Fruit fly (Drosophila melanogaster) whole organism, prepupa: Measurements from ENCODE around the gene Dlic.

Source experiments
- CG10669 ChIP-seq: fragments of 200-800 bp; sonication (Bioruptor generic); optimal IDR thresholded peaks from 3 replicates; lab custom pipeline; 2018; ENCODE audit warnings: missing biosample characterization, mild to moderate bottlenecking, missing genetic modification characterization, moderate library complexity
- CG11902 ChIP-seq: fragments of 200-800 bp; sonication (Bioruptor generic); optimal IDR thresholded peaks from 3 replicates; lab custom pipeline; 2016; ENCODE audit warnings: missing biosample characterization, missing genetic modification characterization
- CG15336 ChIP-seq: fragments of 200-800 bp; sonication (Bioruptor generic); IDR thresholded peaks from 2 replicates; pipeline ENCODE4 v1.3.6; 2022; ENCODE audit warnings: missing biosample characterization, missing genetic modification characterization
- CG16779 ChIP-seq: fragments of 200-800 bp; sonication (Bioruptor generic); optimal IDR thresholded peaks from 3 replicates; lab custom pipeline; 2017; ENCODE audit warnings: missing biosample characterization, mild to moderate bottlenecking, missing genetic modification characterization
- CG3032 ChIP-seq: fragments of 200-800 bp; optimal IDR thresholded peaks from 2 replicates; lab custom pipeline; 2019; ENCODE audit warnings: missing biosample characterization, mild to moderate bottlenecking, missing genetic modification characterization, moderate library complexity
- CG34406 ChIP-seq: fragments of 200-800 bp; sonication (Bioruptor generic); optimal IDR thresholded peaks from 3 replicates; lab custom pipeline; 2016; ENCODE audit warnings: missing biosample characterization, missing genetic modification characterization
- CG3919 ChIP-seq: fragments of 200-800 bp; sonication (Bioruptor generic); optimal IDR thresholded peaks from 3 replicates; lab custom pipeline; 2016; ENCODE audit warnings: missing biosample characterization, missing genetic modification characterization
- CG6163 ChIP-seq: fragments of 200-800 bp; sonication (Bioruptor generic); IDR thresholded peaks from 3 replicates; pipeline ENCODE4 v1.3.6; 2022; ENCODE audit warnings: missing biosample characterization, missing genetic modification characterization
- CG6276 ChIP-seq: fragments of 200-800 bp; sonication (Bioruptor generic); optimal IDR thresholded peaks from 2 replicates; lab custom pipeline; 2017; ENCODE audit warnings: missing biosample characterization, mild to moderate bottlenecking, missing genetic modification characterization
- CG6792 ChIP-seq: fragments of 200-800 bp; sonication (Bioruptor generic); optimal IDR thresholded peaks from 3 replicates; lab custom pipeline; 2016; ENCODE audit warnings: missing biosample characterization, missing genetic modification characterization
- CG6808 ChIP-seq: fragments of 200-800 bp; sonication (Bioruptor generic); optimal IDR thresholded peaks from 3 replicates; lab custom pipeline; 2017; ENCODE audit warnings: missing biosample characterization, missing genetic modification characterization, mild to moderate bottlenecking, moderate library complexity, missing genetic modification reagents
- CG6854 ChIP-seq: fragments of 200-800 bp; sonication (Bioruptor generic); optimal IDR thresholded peaks from 2 replicates; lab custom pipeline; 2017; ENCODE audit warnings: missing biosample characterization, mild to moderate bottlenecking, missing genetic modification characterization
- CG8119 ChIP-seq: fragments of 200-800 bp; sonication (Bioruptor generic); IDR thresholded peaks from 3 replicates; pipeline ENCODE4 v1.3.6; 2022; ENCODE audit warnings: missing biosample characterization, missing genetic modification characterization
- CG8632 ChIP-seq: fragments of 200-800 bp; sonication (Bioruptor generic); optimal IDR thresholded peaks from 3 replicates; lab custom pipeline; 2016; ENCODE audit warnings: missing biosample characterization, missing genetic modification characterization
- Eip75B ChIP-seq: fragments of 200-800 bp; sonication (Bioruptor generic); optimal IDR thresholded peaks from 3 replicates; lab custom pipeline; 2016; ENCODE audit warnings: missing biosample characterization, missing genetic modification characterization
- Eip78C ChIP-seq: fragments of 200-800 bp; sonication (Bioruptor generic); peaks from one replicate; lab custom pipeline; 2016; ENCODE audit warnings: missing biosample characterization, missing genetic modification characterization
- Eip93F ChIP-seq: fragments of 200-800 bp; sonication (Bioruptor generic); optimal IDR thresholded peaks from 2 replicates; lab custom pipeline; 2016; ENCODE audit warnings: missing biosample characterization, mild to moderate bottlenecking, missing genetic modification characterization
- Ets21C ChIP-seq: fragments of 200-800 bp; sonication (Bioruptor generic); optimal IDR thresholded peaks from 3 replicates; lab custom pipeline; 2016; ENCODE audit warnings: missing biosample characterization, missing genetic modification characterization
- Ets96B ChIP-seq: fragments of 200-800 bp; optimal IDR thresholded peaks from 2 replicates; lab custom pipeline; 2019; ENCODE audit warnings: missing biosample characterization, mild to moderate bottlenecking, missing genetic modification characterization, moderate library complexity
- Hr38 ChIP-seq: sonication (Bioruptor generic); optimal IDR thresholded peaks from 2 replicates; lab custom pipeline; 2016; ENCODE audit warnings: missing biosample characterization, missing genetic modification characterization
- Hr39 ChIP-seq: fragments of 200-800 bp; sonication (Bioruptor generic); optimal IDR thresholded peaks from 2 replicates; lab custom pipeline; 2016; ENCODE audit warnings: missing biosample characterization, missing genetic modification characterization
- Hr4 ChIP-seq: fragments of 200-800 bp; sonication (Bioruptor generic); optimal IDR thresholded peaks from 3 replicates; lab custom pipeline; 2016; ENCODE audit warnings: missing biosample characterization, missing genetic modification characterization
- Met ChIP-seq: fragments of 200-800 bp; sonication (Bioruptor generic); optimal IDR thresholded peaks from 3 replicates; lab custom pipeline; 2016; ENCODE audit warnings: missing biosample characterization, missing genetic modification characterization
- OdsH ChIP-seq: fragments of 200-800 bp; sonication (Bioruptor generic); optimal IDR thresholded peaks from 3 replicates; lab custom pipeline; 2016; ENCODE audit warnings: missing biosample characterization, missing genetic modification characterization
- Sox102F ChIP-seq: fragments of 200-800 bp; sonication (Bioruptor generic); optimal IDR thresholded peaks from 2 replicates; lab custom pipeline; 2016; ENCODE audit warnings: missing biosample characterization, mild to moderate bottlenecking, missing genetic modification characterization
- Sox15 ChIP-seq: fragments of 200-800 bp; sonication (Bioruptor generic); optimal IDR thresholded peaks from 3 replicates; lab custom pipeline; 2016; ENCODE audit warnings: missing biosample characterization, missing genetic modification characterization
- acj6 ChIP-seq: fragments of 200-800 bp; sonication (Bioruptor generic); optimal IDR thresholded peaks from 3 replicates; lab custom pipeline; 2016; ENCODE audit warnings: missing biosample characterization, missing genetic modification characterization
- dsx ChIP-seq: fragments of 200-800 bp; optimal IDR thresholded peaks from 3 replicates; lab custom pipeline; 2019; ENCODE audit warnings: missing biosample characterization, mild to moderate bottlenecking, missing genetic modification characterization, moderate library complexity; ENCODE audit not compliant: poor library complexity, severe bottlenecking
- eg ChIP-seq: fragments of 200-800 bp; sonication (Bioruptor generic); IDR thresholded peaks from 3 replicates; pipeline ENCODE4 v1.3.6; 2022; ENCODE audit warnings: missing biosample characterization, missing genetic modification characterization
- esn ChIP-seq: fragments of 200-800 bp; sonication (Bioruptor generic); optimal IDR thresholded peaks from 2 replicates; lab custom pipeline; 2016; ENCODE audit warnings: missing biosample characterization, mild to moderate bottlenecking, missing genetic modification characterization, moderate library complexity
- fd85E ChIP-seq: fragments of 200-800 bp; sonication (Bioruptor generic); optimal IDR thresholded peaks from 3 replicates; lab custom pipeline; 2016; ENCODE audit warnings: missing biosample characterization, missing genetic modification characterization
- fkh ChIP-seq: fragments of 200-800 bp; sonication (Bioruptor generic); optimal IDR thresholded peaks from 3 replicates; lab custom pipeline; 2017; ENCODE audit warnings: missing biosample characterization, mild to moderate bottlenecking, missing genetic modification characterization, moderate library complexity
- lz ChIP-seq: fragments of 200-800 bp; sonication (Bioruptor generic); optimal IDR thresholded peaks from 3 replicates; lab custom pipeline; 2016; ENCODE audit warnings: missing biosample characterization, missing genetic modification characterization
- net ChIP-seq: fragments of 200-800 bp; sonication (Bioruptor generic); optimal IDR thresholded peaks from 3 replicates; lab custom pipeline; 2016; ENCODE audit warnings: missing biosample characterization, missing genetic modification characterization
- pdm3 ChIP-seq: fragments of 200-800 bp; sonication (Bioruptor generic); optimal IDR thresholded peaks from 3 replicates; lab custom pipeline; 2016; ENCODE audit warnings: missing biosample characterization, missing genetic modification characterization
- spab ChIP-seq: fragments of 200-800 bp; sonication (Bioruptor generic); optimal IDR thresholded peaks from 2 replicates; lab custom pipeline; 2017; ENCODE audit warnings: missing biosample characterization, mild to moderate bottlenecking, missing genetic modification characterization, missing genetic modification reagents
- ss ChIP-seq, 2 experiments: fragments of 200-800 bp; sonication (Bioruptor generic); optimal IDR thresholded peaks; 2 replicates in 1 of 2; 3 replicates in 1 of 2; lab custom pipeline; 2017 to 2018; ENCODE audit warnings: mild to moderate bottlenecking in 2 of 2, missing biosample characterization in 2 of 2, missing genetic modification characterization in 2 of 2, moderate library complexity in 1 of 2
- svp ChIP-seq: fragments of 200-800 bp; sonication (Bioruptor generic); peaks from one replicate; lab custom pipeline; 2016; ENCODE audit warnings: missing biosample characterization, missing genetic modification characterization
- vri ChIP-seq: fragments of 200-800 bp; sonication (Bioruptor generic); optimal IDR thresholded peaks from 3 replicates; lab custom pipeline; 2016; ENCODE audit warnings: missing biosample characterization, mild to moderate bottlenecking, missing genetic modification characterization

The Dlic gene

dm6 chrX:11147553-11148067, 6.6 kb upstream of the Dlic start:
- peak; percentile 13 for TF ChIP-seq CG6276
- TF ChIP-seq CG11902 (GFP tag; lab: Kevin White, UChicago), result no peak
- no peak for TF ChIP-seq dsx (GFP tag; lab: Kevin White, UChicago)
- no peak for TF ChIP-seq CG3032 (tag; lab: Kevin White, UChicago)
- TF ChIP-seq acj6 (GFP tag; lab: Kevin White, UChicago), result no peak
- TF ChIP-seq net, result no peak
- peak; percentile 3 for TF ChIP-seq CG6808 (GFP tag; lab: Kevin White, UChicago)
- no peak for TF ChIP-seq Sox15
- TF ChIP-seq Ets21C (GFP tag; lab: Kevin White, UChicago), result no peak
- no peak for TF ChIP-seq Eip75B (GFP tag; lab: Kevin White, UChicago)
- TF ChIP-seq CG8632 (GFP tag; lab: Kevin White, UChicago), result no peak
- no peak for TF ChIP-seq fkh (GFP tag; lab: Kevin White, UChicago)
- TF ChIP-seq Eip78C, result peak; percentile 30
- no peak for TF ChIP-seq CG16779 (tag; lab: Kevin White, UChicago)
- no peak for TF ChIP-seq Hr4
- no peak for TF ChIP-seq CG10669 (GFP tag; lab: Kevin White, UChicago)
- TF ChIP-seq OdsH (GFP tag; lab: Kevin White, UChicago), result no peak
- TF ChIP-seq CG6792, result no peak
- TF ChIP-seq Eip93F (GFP tag; lab: Kevin White, UChicago), result no peak
- no peak for TF ChIP-seq Ets96B (tag; lab: Kevin White, UChicago)
- TF ChIP-seq CG34406 (GFP tag; lab: Kevin White, UChicago), result no peak
- no peak for TF ChIP-seq Hr38 (GFP tag; lab: Kevin White, UChicago)
- TF ChIP-seq CG8119 (GFP tag; lab: Robert Waterston, UW), result peak; percentile 28; the same call in 1 of the 3 replicates
- TF ChIP-seq Hr39 (GFP tag; lab: Kevin White, UChicago), result no peak
- 0 out of 2 replicates have a peak, but pooled peaks have one; percentile 7 for TF ChIP-seq CG15336 (GFP tag; lab: Robert Waterston, UW)
- no peak for TF ChIP-seq ss (GFP tag; optimal IDR thresholded peaks at IDR 0.05; lab: Kevin White, UChicago)
- TF ChIP-seq vri (GFP tag; lab: Kevin White, UChicago), result no peak
- no peak for TF ChIP-seq CG3919
- TF ChIP-seq esn (GFP tag; lab: Kevin White, UChicago), result no peak
- no peak for TF ChIP-seq Met (GFP tag; lab: Kevin White, UChicago)
- no peak for TF ChIP-seq fd85E (GFP tag; lab: Kevin White, UChicago)
- no peak for TF ChIP-seq pdm3 (GFP tag; lab: Kevin White, UChicago)
- TF ChIP-seq Sox102F, result peak; percentile 1
- no peak for TF ChIP-seq spab (GFP tag; lab: Kevin White, UChicago)
- 0 out of 3 replicates have a peak, but pooled peaks have one; percentile 5 for TF ChIP-seq CG6163 (GFP tag; lab: Robert Waterston, UW)
- TF ChIP-seq, all 60 proteins: peak for 7

- peak; percentile 34; the same call in 1 of the 3 replicates for TF ChIP-seq CG6163 (GFP tag; lab: Robert Waterston, UW)
- no peak for TF ChIP-seq lz (GFP tag; lab: Kevin White, UChicago)
- no peak for TF ChIP-seq CG3919
- 0 out of 3 replicates have a peak, but pooled peaks have one; percentile 15 for TF ChIP-seq eg (GFP tag; lab: Robert Waterston, UW)
- TF ChIP-seq fd85E (GFP tag; lab: Kevin White, UChicago), result no peak
- peak; percentile 24 for TF ChIP-seq svp (GFP tag; lab: Kevin White, UChicago)
- no peak for TF ChIP-seq vri (GFP tag; lab: Kevin White, UChicago)
- peak; percentile 44 for TF ChIP-seq CG6854 (GFP tag; lab: Kevin White, UChicago)
These were observed 5.9 kb upstream of the Dlic start, which contains the start of gene Ran for dm6 chrX:11148272-11148835. Ran (minus strand) TSS chrX:11148716.
